Worm (Caenorhabditis elegans) whole organism, young adult: ENCODE measurements around the gene Y47D3A.21.

Source experiments
- B0019.2 ChIP-seq: fragments of 200-800 bp; sonication (Bioruptor generic); conservative IDR thresholded peaks from 2 replicates; pipeline ENCODE4 v1.3.6; 2022; ENCODE audit warnings: missing genetic modification reagents, missing genetic modification characterization, missing compliant biosample characterization
- B0035.1 ChIP-seq: sonication (generic microtip); optimal IDR thresholded peaks from 2 replicates; lab custom pipeline; 2016; ENCODE audit warnings: missing genetic modification characterization, mild to moderate bottlenecking, missing compliant biosample characterization, missing genotype, missing genetic modification reagents
- B0336.3 ChIP-seq: fragments of 200-800 bp; sonication (Bioruptor generic); IDR thresholded peaks from 2 replicates; pipeline ENCODE4 v1.3.6; 2022; ENCODE audit warnings: missing genetic modification characterization, missing compliant biosample characterization
- C17E4.6 ChIP-seq: fragments of 200-800 bp; sonication (Bioruptor generic); IDR thresholded peaks from 2 replicates; pipeline ENCODE4 v1.3.6; 2022; ENCODE audit warnings: missing genetic modification reagents, missing genetic modification characterization, missing compliant biosample characterization
- D2030.7 ChIP-seq: fragments of 200-800 bp; sonication (Bioruptor generic); IDR thresholded peaks from 2 replicates; pipeline ENCODE4 v1.3.6; 2022; ENCODE audit warnings: missing genetic modification reagents, missing genetic modification characterization, missing compliant biosample characterization
- F10E7.11 ChIP-seq: sonication (generic microtip); optimal IDR thresholded peaks from 2 replicates; lab custom pipeline; 2017; ENCODE audit warnings: mild to moderate bottlenecking, missing genetic modification characterization, moderate library complexity, missing compliant biosample characterization
- F23B12.7 ChIP-seq: sonication (generic microtip); optimal IDR thresholded peaks from 2 replicates; lab custom pipeline; 2017; ENCODE audit warnings: missing genetic modification characterization, mild to moderate bottlenecking, missing compliant biosample characterization, antibody characterized with exemption, moderate library complexity; ENCODE audit not compliant: insufficient read depth
- F33H1.4 ChIP-seq: fragments of 200-800 bp; sonication (Bioruptor generic); IDR thresholded peaks from 2 replicates; pipeline ENCODE4 v1.3.6; 2022; ENCODE audit warnings: missing genetic modification reagents, missing genetic modification characterization, missing compliant biosample characterization
- F37B4.10 ChIP-seq: fragments of 200-800 bp; sonication (Bioruptor generic); IDR thresholded peaks from 2 replicates; pipeline ENCODE4 v1.3.6; 2022; ENCODE audit warnings: missing genetic modification characterization, missing compliant biosample characterization
- F49E8.2 ChIP-seq: sonication (generic microtip); optimal IDR thresholded peaks from 3 replicates; lab custom pipeline; 2017; ENCODE audit warnings: missing genetic modification characterization, mild to moderate bottlenecking, missing compliant biosample characterization, antibody characterized with exemption, moderate library complexity; ENCODE audit not compliant: insufficient read depth
- F55B11.4 ChIP-seq: sonication (generic microtip); optimal IDR thresholded peaks from 2 replicates; lab custom pipeline; 2016; ENCODE audit warnings: missing compliant biosample characterization, missing genetic modification characterization, borderline replicate concordance; ENCODE audit not compliant: insufficient read depth
- F57A8.1 ChIP-seq: fragments of 200-800 bp; sonication (Bioruptor generic); optimal IDR thresholded peaks from 2 replicates; lab custom pipeline; 2018; ENCODE audit warnings: mild to moderate bottlenecking, missing genetic modification characterization, moderate library complexity, missing compliant biosample characterization
- F57C9.4 ChIP-seq: sonication (generic microtip); optimal IDR thresholded peaks from 2 replicates; lab custom pipeline; 2017; ENCODE audit warnings: mild to moderate bottlenecking, missing genetic modification characterization, missing compliant biosample characterization
- T26A5.8 ChIP-seq: sonication (generic microtip); optimal IDR thresholded peaks from 2 replicates; lab custom pipeline; 2016; ENCODE audit warnings: missing genetic modification characterization, missing compliant biosample characterization
- Y56A3A.18 ChIP-seq: fragments of 200-800 bp; sonication (Bioruptor generic); IDR thresholded peaks from 2 replicates; pipeline ENCODE4 v1.3.6; 2022; ENCODE audit warnings: missing genetic modification reagents, missing genetic modification characterization, missing compliant biosample characterization
- Y95B8A.8 ChIP-seq: fragments of 200-800 bp; sonication (Bioruptor generic); IDR thresholded peaks from 2 replicates; pipeline ENCODE4 v1.3.6; 2022; ENCODE audit warnings: missing genetic modification reagents, missing genetic modification characterization, missing compliant biosample characterization
- ZK185.1 ChIP-seq: sonication (generic microtip); optimal IDR thresholded peaks from 2 replicates; lab custom pipeline; 2016; ENCODE audit warnings: mild to moderate bottlenecking, missing genetic modification characterization, missing compliant biosample characterization; ENCODE audit not compliant: poor library complexity, severe bottlenecking
- akir-1 ChIP-seq: fragments of 200-800 bp; sonication (Bioruptor generic); optimal IDR thresholded peaks from 2 replicates; lab custom pipeline; 2018; ENCODE audit warnings: mild to moderate bottlenecking, missing genetic modification characterization, moderate library complexity, missing compliant biosample characterization
- aptf-3 ChIP-seq: fragments of 200-800 bp; sonication (Bioruptor generic); IDR thresholded peaks from 2 replicates; pipeline ENCODE4 v1.3.6; 2022; ENCODE audit warnings: missing genetic modification characterization, missing compliant biosample characterization
- atf-7 ChIP-seq: sonication (generic microtip); optimal IDR thresholded peaks from 2 replicates; lab custom pipeline; 2017; ENCODE audit warnings: mild to moderate bottlenecking, missing genetic modification characterization, missing compliant biosample characterization
- attf-5 ChIP-seq: fragments of 200-800 bp; sonication (Bioruptor generic); optimal IDR thresholded peaks from 2 replicates; lab custom pipeline; 2018; ENCODE audit warnings: mild to moderate bottlenecking, missing genetic modification characterization, missing compliant biosample characterization
- bed-1 ChIP-seq: fragments of 200-800 bp; sonication (Bioruptor generic); IDR thresholded peaks from 2 replicates; pipeline ENCODE4 v1.3.6; 2022; ENCODE audit warnings: missing genetic modification reagents, missing genetic modification characterization, missing compliant biosample characterization
- cebp-2 ChIP-seq: fragments of 200-800 bp; sonication (Bioruptor generic); IDR thresholded peaks from 2 replicates; pipeline ENCODE4 v1.3.6; 2022; ENCODE audit warnings: missing genetic modification characterization, missing compliant biosample characterization
- ceh-27 ChIP-seq: fragments of 200-800 bp; sonication (Bioruptor generic); optimal IDR thresholded peaks from 2 replicates; lab custom pipeline; 2018; ENCODE audit warnings: mild to moderate bottlenecking, missing genetic modification characterization, moderate library complexity, missing compliant biosample characterization
- ceh-40 ChIP-seq: fragments of 200-800 bp; sonication (Bioruptor generic); IDR thresholded peaks from 2 replicates; pipeline ENCODE4 v1.3.6; 2022; ENCODE audit warnings: missing genetic modification characterization, missing compliant biosample characterization
- ceh-58 ChIP-seq: fragments of 200-800 bp; sonication (Bioruptor generic); IDR thresholded peaks from 2 replicates; pipeline ENCODE4 v1.3.6; 2022; ENCODE audit warnings: missing genetic modification characterization, missing compliant biosample characterization
- efl-1 ChIP-seq: fragments of 150-350 bp; optimal IDR thresholded peaks from 2 replicates; lab custom pipeline; 2014; ENCODE audit warnings: missing biosample characterization, missing genetic modification reagents, missing genetic modification characterization
- egl-44 ChIP-seq: fragments of 200-800 bp; sonication (Bioruptor generic); IDR thresholded peaks from 2 replicates; pipeline ENCODE4 v1.3.6; 2022; ENCODE audit warnings: missing genetic modification reagents, missing genetic modification characterization, missing compliant biosample characterization
- ets-4 ChIP-seq: fragments of 200-800 bp; sonication (Bioruptor generic); optimal IDR thresholded peaks from 2 replicates; lab custom pipeline; 2018; ENCODE audit warnings: mild to moderate bottlenecking, missing genetic modification characterization, missing compliant biosample characterization
- him-1 ChIP-seq: sonication (generic microtip); optimal IDR thresholded peaks from 2 replicates; lab custom pipeline; 2016; ENCODE audit warnings: missing genotype, missing genetic modification reagents, missing genetic modification characterization, missing compliant biosample characterization
- hmg-20 ChIP-seq: fragments of 200-800 bp; sonication (Bioruptor generic); IDR thresholded peaks from 2 replicates; pipeline ENCODE4 v1.3.6; 2022; ENCODE audit warnings: missing genetic modification reagents, missing genetic modification characterization, missing compliant biosample characterization
- let-526 ChIP-seq: fragments of 200-800 bp; sonication (Bioruptor generic); IDR thresholded peaks from 2 replicates; pipeline ENCODE4 v1.3.6; 2022; ENCODE audit warnings: missing genetic modification reagents, missing genetic modification characterization, missing compliant biosample characterization
- lin-26 ChIP-seq: fragments of 200-800 bp; sonication (Bioruptor generic); IDR thresholded peaks from 2 replicates; pipeline ENCODE4 v1.3.6; 2022; ENCODE audit warnings: missing genetic modification reagents, missing genetic modification characterization, missing compliant biosample characterization
- lin-35 ChIP-seq, 3 experiments: fragments of 150-350 bp in 2 of 3; sonication (generic microtip) in 1 of 3; optimal IDR thresholded peaks; 2 replicates each; lab custom pipeline; 2014 to 2018; ENCODE audit warnings: missing biosample characterization in 3 of 3, missing genetic modification characterization in 3 of 3, missing genetic modification reagents in 3 of 3
- lsl-1 ChIP-seq: fragments of 200-800 bp; sonication (Bioruptor generic); optimal IDR thresholded peaks from 2 replicates; lab custom pipeline; 2018; ENCODE audit warnings: mild to moderate bottlenecking, missing genetic modification characterization, moderate library complexity, missing compliant biosample characterization
- madf-10 ChIP-seq: sonication (generic microtip); optimal IDR thresholded peaks from 2 replicates; lab custom pipeline; 2016; ENCODE audit warnings: mild to moderate bottlenecking, missing genetic modification characterization, missing compliant biosample characterization
- mcd-1 ChIP-seq: fragments of 200-800 bp; sonication (Bioruptor generic); IDR thresholded peaks from 2 replicates; pipeline ENCODE4 v1.3.6; 2022; ENCODE audit warnings: missing genetic modification reagents, missing genetic modification characterization, missing compliant biosample characterization
- nfya-2 ChIP-seq: fragments of 200-800 bp; sonication (Bioruptor generic); IDR thresholded peaks from 2 replicates; pipeline ENCODE4 v1.3.6; 2022; ENCODE audit warnings: missing genetic modification reagents, missing genetic modification characterization, missing compliant biosample characterization
- nhr-80 ChIP-seq: sonication (generic microtip); optimal IDR thresholded peaks from 2 replicates; lab custom pipeline; 2016; ENCODE audit warnings: missing genetic modification characterization, missing compliant biosample characterization
- pha-4 ChIP-seq: fragments of 150-350 bp; sonication (generic microtip); optimal IDR thresholded peaks from 2 replicates; lab custom pipeline; 2014; ENCODE audit warnings: missing biosample characterization, missing genetic modification reagents, missing genetic modification characterization
- rcor-1 ChIP-seq: fragments of 200-800 bp; sonication (Bioruptor generic); IDR thresholded peaks from 2 replicates; pipeline ENCODE4 v1.3.6; 2022; ENCODE audit warnings: missing genetic modification reagents, missing genetic modification characterization, missing compliant biosample characterization
- sea-2 ChIP-seq: fragments of 200-800 bp; sonication (Bioruptor generic); IDR thresholded peaks from 2 replicates; pipeline ENCODE4 v1.3.6; 2022; ENCODE audit warnings: missing genetic modification characterization, missing compliant biosample characterization
- snpc-1.3 ChIP-seq: sonication (generic microtip); optimal IDR thresholded peaks from 2 replicates; lab custom pipeline; 2017; ENCODE audit warnings: missing genetic modification characterization, mild to moderate bottlenecking, missing compliant biosample characterization, antibody characterized with exemption, moderate library complexity, missing genotype, missing genetic modification reagents; ENCODE audit not compliant: insufficient read depth
- somi-1 ChIP-seq: fragments of 200-800 bp; sonication (Bioruptor generic); optimal IDR thresholded peaks from 2 replicates; lab custom pipeline; 2018; ENCODE audit warnings: mild to moderate bottlenecking, missing genetic modification characterization, missing compliant biosample characterization
- tbx-9 ChIP-seq: sonication (generic microtip); optimal IDR thresholded peaks from 2 replicates; lab custom pipeline; 2016; ENCODE audit warnings: borderline replicate concordance, missing genetic modification characterization, inconsistent platforms, missing compliant biosample characterization
- unc-62 ChIP-seq: fragments of 150-350 bp; optimal IDR thresholded peaks from 2 replicates; lab custom pipeline; 2014; ENCODE audit warnings: missing biosample characterization, missing genetic modification reagents, missing genetic modification characterization
- xnd-1 ChIP-seq: sonication (generic microtip); optimal IDR thresholded peaks from 2 replicates; lab custom pipeline; 2016; ENCODE audit warnings: missing genotype, missing genetic modification reagents, missing genetic modification characterization, missing compliant biosample characterization
- ztf-18 ChIP-seq: sonication (generic microtip); optimal IDR thresholded peaks from 2 replicates; lab custom pipeline; 2016; ENCODE audit warnings: missing genotype, mild to moderate bottlenecking, missing genetic modification characterization, missing compliant biosample characterization
- ztf-25 ChIP-seq: fragments of 200-800 bp; sonication (Bioruptor generic); IDR thresholded peaks from 2 replicates; pipeline ENCODE4 v1.3.6; 2022; ENCODE audit warnings: missing genetic modification reagents, missing genetic modification characterization, missing compliant biosample characterization

Y47D3A.21 gene

DNA sequence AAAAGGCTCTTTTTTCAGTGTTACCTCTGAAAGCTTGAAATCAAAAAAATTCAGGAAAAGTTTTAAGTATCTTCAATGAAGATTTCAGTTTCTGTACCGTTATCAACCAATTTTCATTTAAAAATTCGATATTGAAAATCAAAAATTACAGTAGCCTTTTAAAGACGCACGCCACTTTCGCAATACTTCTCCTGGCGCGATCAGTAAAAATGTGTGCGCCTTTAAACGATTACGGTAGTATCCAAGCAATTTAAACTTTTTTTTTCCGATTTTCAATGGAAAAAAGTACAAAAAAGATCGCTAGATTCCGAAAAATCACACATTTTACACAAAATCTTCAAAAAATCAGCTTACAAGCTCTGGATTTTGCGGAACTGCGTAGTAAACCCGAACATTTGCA, 11.2 kb upstream of the Y47D3A.21 start (continued):
- TF ChIP-seq F55B11.4 (tag; lab: Kevin White, UChicago) (no peak), ceh-58 (GFP tag; lab: Robert Waterston, UW) (no peak), hmg-20 (GFP tag; lab: Robert Waterston, UW) (no peak), F37B4.10 (GFP tag; lab: Robert Waterston, UW) (no peak), ets-4 (GFP tag; lab: Kevin White, UChicago) (no peak), F49E8.2 (tag; lab: Kevin White, UChicago) (peak; percentile 63), tbx-9 (no peak), D2030.7 (GFP tag; lab: Robert Waterston, UW) (peak; percentile 82), B0019.2 (GFP tag; lab: Robert Waterston, UW) (0 out of 2 replicates have a peak, but pooled peaks have one; percentile 15), T26A5.8 (no peak), rcor-1 (GFP tag; lab: Robert Waterston, UW) (0 out of 2 replicates have a peak, but pooled peaks have one; percentile 27), ztf-18 (tag; lab: Kevin White, UChicago) (no peak), xnd-1 (tag; lab: Kevin White, UChicago) (peak; percentile 81), ztf-25 (GFP tag; lab: Robert Waterston, UW) (no peak), ceh-27 (GFP tag; lab: Kevin White, UChicago) (no peak), pha-4 (no peak), F33H1.4 (GFP tag; lab: Robert Waterston, UW) (peak; percentile 86), snpc-1.3 (peak; percentile 48), him-1 (no peak), F57C9.4 (tag; lab: Kevin White, UChicago) (no peak), ceh-40 (GFP tag; lab: Robert Waterston, UW) (no peak), sea-2 (GFP tag; lab: Robert Waterston, UW) (no peak), unc-62 (GFP tag; lab: Kevin White, UChicago) (no peak), F57A8.1 (GFP tag; lab: Kevin White, UChicago) (no peak), B0336.3 (GFP tag; lab: Robert Waterston, UW) (no peak), lin-26 (GFP tag; lab: Robert Waterston, UW) (no peak), efl-1 (peak; percentile 70), Y95B8A.8 (GFP tag; lab: Robert Waterston, UW) (no peak), C17E4.6 (GFP tag; lab: Robert Waterston, UW) (peak; percentile 49; the same call in 1 of the 2 replicates), cebp-2 (no peak), atf-7 (no peak), B0035.1 (tag; lab: Kevin White, UChicago) (no peak), F23B12.7 (tag; lab: Kevin White, UChicago) (no peak), akir-1 (no peak), nfya-2 (GFP tag; lab: Robert Waterston, UW) (no peak), let-526 (GFP tag; lab: Robert Waterston, UW) (no peak), nhr-80 (no peak), Y56A3A.18 (GFP tag; lab: Robert Waterston, UW) (no peak), lsl-1 (peak; percentile 97), F10E7.11 (tag; lab: Kevin White, UChicago) (no peak), ZK185.1 (no peak), bed-1 (GFP tag; lab: Robert Waterston, UW) (no peak), lin-35 (GFP tag; optimal IDR thresholded peaks at IDR 0.05; lab: Kevin White, UChicago) (no peak), madf-10 (tag; lab: Kevin White, UChicago) (no peak), egl-44 (GFP tag; lab: Robert Waterston, UW) (no peak), somi-1 (no peak), mcd-1 (GFP tag; lab: Robert Waterston, UW) (peak; percentile 24; the same call in 1 of the 2 replicates), attf-5 (GFP tag; lab: Kevin White, UChicago) (no peak), aptf-3 (GFP tag; lab: Robert Waterston, UW) (no peak)
